Fruit fly (Drosophila melanogaster) whole organism, embryonic: Measurements from ENCODE around the gene Or22b.
A peak's percentile ranks its signal among the peaks of the same experiment; 100 is the strongest.

Source experiments
- Awh ChIP-seq: fragments of 200-800 bp; sonication (Bioruptor generic); IDR thresholded peaks from 2 replicates; pipeline ENCODE4, ENCODE4 v1.3.6; 2022; ENCODE audit warnings: missing biosample characterization, missing genetic modification characterization
- BEAF-32 ChIP-seq: fragments of 200-800 bp; sonication (Bioruptor generic); optimal IDR thresholded peaks from 3 replicates; lab custom pipeline; 2017; ENCODE audit warnings: missing biosample characterization, missing genetic modification characterization, mild to moderate bottlenecking, moderate library complexity, missing genetic modification reagents
- CG10431 ChIP-seq: fragments of 200-800 bp; sonication (Bioruptor generic); optimal IDR thresholded peaks from 3 replicates; lab custom pipeline; 2018; ENCODE audit warnings: missing biosample characterization, mild to moderate bottlenecking, missing genetic modification characterization
- CG11504 ChIP-seq: fragments of 200-800 bp; sonication (Bioruptor generic); optimal IDR thresholded peaks from 3 replicates; lab custom pipeline; 2019; ENCODE audit warnings: missing biosample characterization, mild to moderate bottlenecking, missing genetic modification characterization, moderate library complexity
- CG11695 ChIP-seq: fragments of 200-800 bp; sonication (Bioruptor generic); IDR thresholded peaks from 3 replicates; pipeline ENCODE4 v1.3.6; 2022; ENCODE audit warnings: missing biosample characterization, missing genetic modification characterization
- CG11723 ChIP-seq: fragments of 200-800 bp; sonication (Bioruptor generic); optimal IDR thresholded peaks from 2 replicates; lab custom pipeline; 2017; ENCODE audit warnings: missing biosample characterization, mild to moderate bottlenecking, missing genetic modification characterization
- CG13296 ChIP-seq: fragments of 200-800 bp; sonication (Bioruptor generic); optimal IDR thresholded peaks from 3 replicates; lab custom pipeline; 2018; ENCODE audit warnings: missing biosample characterization, mild to moderate bottlenecking, missing genetic modification characterization
- CG1602 ChIP-seq: fragments of 200-800 bp; sonication (Bioruptor generic); optimal IDR thresholded peaks from 3 replicates; lab custom pipeline; 2016; ENCODE audit warnings: missing biosample characterization, missing genetic modification characterization
- CG1603 ChIP-seq: fragments of 200-800 bp; sonication (Bioruptor generic); optimal IDR thresholded peaks from 2 replicates; lab custom pipeline; 2019; ENCODE audit warnings: missing biosample characterization, mild to moderate bottlenecking, missing genetic modification characterization, moderate library complexity
- CG17829 ChIP-seq: fragments of 200-800 bp; optimal IDR thresholded peaks from 2 replicates; lab custom pipeline; 2019; ENCODE audit warnings: missing biosample characterization, mild to moderate bottlenecking, missing genetic modification characterization, moderate library complexity
- CG18619 ChIP-seq: fragments of 200-800 bp; sonication (Bioruptor generic); optimal IDR thresholded peaks from 3 replicates; lab custom pipeline; 2017; ENCODE audit warnings: missing biosample characterization, mild to moderate bottlenecking, missing genetic modification characterization
- CG2889 ChIP-seq: fragments of 200-800 bp; sonication (Bioruptor generic); IDR thresholded peaks from 3 replicates; pipeline ENCODE4 v1.3.6; 2022; ENCODE audit warnings: missing biosample characterization, missing genetic modification characterization
- CG30403 ChIP-seq: fragments of 200-800 bp; sonication (Bioruptor generic); optimal IDR thresholded peaks from 3 replicates; lab custom pipeline; 2016; ENCODE audit warnings: missing biosample characterization, missing genetic modification characterization
- CG3065 ChIP-seq: fragments of 200-800 bp; sonication (Bioruptor generic); optimal IDR thresholded peaks from 2 replicates; lab custom pipeline; 2016; ENCODE audit warnings: missing biosample characterization, missing genetic modification characterization
- CG31388 ChIP-seq: fragments of 200-800 bp; sonication (Bioruptor generic); optimal IDR thresholded peaks from 2 replicates; lab custom pipeline; 2016; ENCODE audit warnings: missing biosample characterization, missing genetic modification characterization
- CG31441 ChIP-seq: fragments of 200-800 bp; sonication (Bioruptor generic); IDR thresholded peaks from 2 replicates; pipeline ENCODE4 v1.3.6; 2022; ENCODE audit warnings: missing biosample characterization, missing genetic modification characterization
- CG4404 ChIP-seq: fragments of 200-800 bp; sonication (Bioruptor generic); IDR thresholded peaks from 2 replicates; pipeline ENCODE4 v1.3.6; 2022; ENCODE audit warnings: missing biosample characterization, missing genetic modification characterization
- CG6175 ChIP-seq: fragments of 200-800 bp; sonication (Bioruptor generic); IDR thresholded peaks from 3 replicates; pipeline ENCODE4 v1.3.6; 2022; ENCODE audit warnings: missing biosample characterization, missing genetic modification characterization
- CG6683 ChIP-seq: fragments of 200-800 bp; sonication (Bioruptor generic); optimal IDR thresholded peaks from 2 replicates; lab custom pipeline; 2017; ENCODE audit warnings: missing biosample characterization, mild to moderate bottlenecking, missing genetic modification characterization, missing genetic modification reagents
- CG9437 ChIP-seq: fragments of 200-800 bp; sonication (Bioruptor generic); optimal IDR thresholded peaks from 2 replicates; lab custom pipeline; 2018; ENCODE audit warnings: missing biosample characterization, mild to moderate bottlenecking, missing genetic modification characterization
- CG9876 ChIP-seq: fragments of 200-800 bp; sonication (Bioruptor generic); optimal IDR thresholded peaks from 2 replicates; lab custom pipeline; 2016; ENCODE audit warnings: missing biosample characterization, missing genetic modification characterization
- Dad ChIP-seq: fragments of 200-800 bp; sonication (Bioruptor generic); optimal IDR thresholded peaks from 3 replicates; lab custom pipeline; 2016; ENCODE audit warnings: missing biosample characterization, missing genetic modification characterization
- Dbx ChIP-seq: fragments of 200-800 bp; sonication (Bioruptor generic); IDR thresholded peaks from 3 replicates; pipeline ENCODE4 v1.3.6; 2022; ENCODE audit warnings: missing biosample characterization, missing genetic modification characterization
- Dip2 ChIP-seq: fragments of 200-800 bp; sonication (Bioruptor generic); IDR thresholded peaks from 2 replicates; pipeline ENCODE4 v1.3.6; 2022; ENCODE audit warnings: missing biosample characterization, missing genetic modification characterization
- Drgx ChIP-seq: fragments of 200-800 bp; sonication (Bioruptor generic); IDR thresholded peaks from 2 replicates; pipeline ENCODE4 v1.3.6; 2022; ENCODE audit warnings: missing biosample characterization, missing genetic modification characterization
- Hmr ChIP-seq: fragments of 200-800 bp; sonication (Bioruptor generic); optimal IDR thresholded peaks from 3 replicates; lab custom pipeline; 2017; ENCODE audit warnings: mild to moderate bottlenecking, missing biosample characterization, missing genetic modification reagents, missing genetic modification characterization
- Lpt ChIP-seq: fragments of >200 bp; optimal IDR thresholded peaks from 2 replicates; lab custom pipeline; 2018; ENCODE audit warnings: missing biosample characterization, missing genetic modification characterization
- MESR4 ChIP-seq: fragments of 200-800 bp; sonication (Bioruptor generic); optimal IDR thresholded peaks from 2 replicates; lab custom pipeline; 2018; ENCODE audit warnings: missing biosample characterization, mild to moderate bottlenecking, missing genetic modification characterization, moderate library complexity
- NC2β ChIP-seq: fragments of 200-800 bp; sonication (Bioruptor generic); optimal IDR thresholded peaks from 2 replicates; lab custom pipeline; 2016; ENCODE audit warnings: missing biosample characterization, missing genetic modification characterization
- Oli ChIP-seq: fragments of 200-800 bp; sonication (Bioruptor generic); optimal IDR thresholded peaks from 2 replicates; lab custom pipeline; 2018; ENCODE audit warnings: missing biosample characterization, mild to moderate bottlenecking, missing genetic modification characterization, moderate library complexity
- Poxn ChIP-seq: fragments of 200-800 bp; sonication (Bioruptor generic); IDR thresholded peaks from 2 replicates; pipeline ENCODE4 v1.3.6; 2022; ENCODE audit warnings: missing biosample characterization, missing genetic modification characterization
- Ptx1 ChIP-seq: fragments of 200-800 bp; sonication (Bioruptor generic); IDR thresholded peaks from 2 replicates; pipeline ENCODE4 v1.3.6; 2022; ENCODE audit warnings: missing biosample characterization, missing genetic modification characterization
- ab ChIP-seq: fragments of 200-800 bp; sonication (Bioruptor generic); optimal IDR thresholded peaks from 2 replicates; lab custom pipeline; 2016; ENCODE audit warnings: missing biosample characterization, missing genetic modification characterization
- ase ChIP-seq: fragments of 200-800 bp; sonication (Bioruptor generic); IDR thresholded peaks from 3 replicates; pipeline ENCODE4 v1.3.6; 2022; ENCODE audit warnings: missing biosample characterization, missing genetic modification characterization
- bab2 ChIP-seq: fragments of 200-800 bp; sonication (Bioruptor generic); optimal IDR thresholded peaks from 2 replicates; lab custom pipeline; 2016; ENCODE audit warnings: missing biosample characterization, missing genetic modification characterization
- chn ChIP-seq: fragments of 200-800 bp; sonication (Bioruptor generic); optimal IDR thresholded peaks from 2 replicates; lab custom pipeline; 2016; ENCODE audit warnings: missing biosample characterization, missing genetic modification characterization
- en ChIP-seq: fragments of 200-800 bp; sonication (Bioruptor generic); optimal IDR thresholded peaks from 2 replicates; lab custom pipeline; 2016; ENCODE audit warnings: missing biosample characterization, missing genetic modification characterization
- eyg ChIP-seq: fragments of 200-800 bp; sonication (Bioruptor generic); optimal IDR thresholded peaks from 3 replicates; lab custom pipeline; 2016; ENCODE audit warnings: missing biosample characterization, missing genetic modification characterization
- ind ChIP-seq: fragments of 200-800 bp; sonication (Bioruptor generic); optimal IDR thresholded peaks from 3 replicates; lab custom pipeline; 2016; ENCODE audit warnings: missing biosample characterization, missing genetic modification characterization
- nau ChIP-seq: fragments of 200-800 bp; sonication (Bioruptor generic); optimal IDR thresholded peaks from 3 replicates; lab custom pipeline; 2017; ENCODE audit warnings: missing biosample characterization, mild to moderate bottlenecking, missing genetic modification characterization, missing genetic modification reagents
- onecut ChIP-seq: fragments of 200-800 bp; sonication (Bioruptor generic); IDR thresholded peaks from 2 replicates; pipeline ENCODE4 v1.3.6; 2022; ENCODE audit warnings: missing biosample characterization, missing genetic modification characterization
- phol ChIP-seq: fragments of 200-800 bp; sonication (Bioruptor generic); optimal IDR thresholded peaks from 3 replicates; lab custom pipeline; 2018; ENCODE audit warnings: missing biosample characterization, mild to moderate bottlenecking, missing genetic modification characterization, moderate library complexity
- rib ChIP-seq: fragments of 200-800 bp; sonication (Bioruptor generic); IDR thresholded peaks from 2 replicates; pipeline ENCODE4 v1.3.6; 2022; ENCODE audit warnings: missing biosample characterization, missing genetic modification characterization
- run ChIP-seq: fragments of 200-800 bp; sonication (Bioruptor generic); optimal IDR thresholded peaks from 3 replicates; lab custom pipeline; 2018; ENCODE audit warnings: missing biosample characterization, mild to moderate bottlenecking, missing genetic modification characterization
- shn ChIP-seq: fragments of 200-800 bp; sonication (Bioruptor generic); optimal IDR thresholded peaks from 3 replicates; lab custom pipeline; 2016; ENCODE audit warnings: missing biosample characterization, missing genetic modification characterization
- sr ChIP-seq: fragments of 200-800 bp; sonication (Bioruptor generic); IDR thresholded peaks from 3 replicates; pipeline ENCODE4 v1.3.6; 2022; ENCODE audit warnings: missing biosample characterization, missing genetic modification characterization
- tin ChIP-seq: fragments of 200-800 bp; sonication (Bioruptor generic); optimal IDR thresholded peaks from 3 replicates; lab custom pipeline; 2016; ENCODE audit warnings: missing biosample characterization, missing genetic modification characterization
- tll ChIP-seq, 2 experiments: fragments of 200-800 bp in 1 of 2; fragments of >200 bp in 1 of 2; sonication (Bioruptor generic) in 1 of 2; optimal IDR thresholded peaks; 2 replicates each; lab custom pipeline; 2017 to 2019; ENCODE audit warnings: missing biosample characterization in 2 of 2, missing genetic modification characterization in 2 of 2, mild to moderate bottlenecking in 1 of 2, moderate library complexity in 1 of 2
- ttk ChIP-seq: fragments of 200-800 bp; sonication (Bioruptor generic); IDR thresholded peaks from 2 replicates; pipeline ENCODE4 v2.1.2; 2022; ENCODE audit warnings: missing biosample characterization, missing genetic modification characterization
- vvl ChIP-seq: fragments of 200-800 bp; sonication (Bioruptor generic); IDR thresholded peaks from 2 replicates; pipeline ENCODE4 v1.3.6; 2022; ENCODE audit warnings: missing biosample characterization, missing genetic modification characterization
- zen2 ChIP-seq: fragments of 200-800 bp; sonication (Bioruptor generic); IDR thresholded peaks from 3 replicates; pipeline ENCODE4 v1.3.6; 2022; ENCODE audit warnings: missing biosample characterization, missing genetic modification characterization; ENCODE audit not compliant: partially characterized antibody

The Or22b gene

DNA sequence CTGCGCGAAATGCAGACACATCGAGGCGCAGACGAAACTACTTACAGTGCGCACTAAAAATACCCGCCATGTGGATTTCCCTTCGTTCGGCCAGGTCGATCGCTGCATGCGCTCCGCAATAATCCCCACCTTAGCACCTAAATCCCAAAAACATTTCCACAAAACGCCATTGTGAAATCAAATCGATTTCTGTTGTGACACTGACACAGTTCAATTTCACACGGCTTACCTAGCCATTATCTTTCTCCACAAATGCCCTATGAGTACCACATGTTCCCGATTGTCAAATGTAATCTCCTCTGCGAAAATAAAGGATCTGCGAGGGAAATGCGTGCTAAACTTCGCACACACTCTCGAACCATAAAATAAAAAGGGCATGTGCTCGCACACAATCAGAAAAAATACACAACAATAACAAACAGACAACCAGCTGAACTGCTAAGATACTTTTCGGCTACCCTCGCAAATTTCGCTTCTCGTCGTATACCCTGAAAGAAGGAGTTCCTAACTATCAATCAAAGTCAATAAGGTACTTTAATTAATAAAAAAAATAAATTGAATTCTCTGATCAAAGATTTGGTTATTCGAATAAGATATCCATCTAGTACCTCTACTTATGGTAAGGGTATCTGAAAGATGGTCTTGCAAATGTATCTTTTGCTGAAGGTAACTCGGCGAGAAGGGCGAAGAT, 36.4 kb upstream of the Or22b start (continued):
- TF ChIP-seq CG9437 (GFP tag; lab: Kevin White, UChicago) (no peak), CG11723 (no peak), Poxn (no peak), rib (GFP tag; lab: Robert Waterston, UW) (no peak), ab (GFP tag; lab: Kevin White, UChicago) (no peak), CG9876 (no peak), tin (GFP tag; lab: Kevin White, UChicago) (no peak), CG31388 (GFP tag; lab: Kevin White, UChicago) (no peak), CG4404 (peak; percentile 36), ind (GFP tag; lab: Kevin White, UChicago) (peak; percentile 53), ase (GFP tag; lab: Robert Waterston, UW) (no peak), CG6175 (no peak), Ptx1 (no peak), zen2 (GFP tag; lab: Robert Waterston, UW) (no peak), CG6683 (GFP tag; lab: Kevin White, UChicago) (no peak), run (tag; lab: Kevin White, UChicago) (no peak), CG2889 (GFP tag; lab: Robert Waterston, UW) (no peak), Awh (GFP tag; lab: Robert Waterston, UW) (no peak), ttk (peak; percentile 28; the same call in 1 of the 2 replicates), phol (tag; lab: Kevin White, UChicago) (peak; percentile 43), CG18619 (GFP tag; lab: Kevin White, UChicago) (no peak), CG1603 (tag; lab: Kevin White, UChicago) (peak; percentile 29), Oli (tag; lab: Kevin White, UChicago) (no peak), NC2β (GFP tag; lab: Kevin White, UChicago) (no peak), Drgx (GFP tag; lab: Robert Waterston, UW) (peak; percentile 82), CG1602 (GFP tag; lab: Kevin White, UChicago) (no peak), CG13296 (GFP tag; lab: Kevin White, UChicago) (no peak), CG31441 (0 out of 2 replicates have a peak, but pooled peaks have one; percentile 19), CG3065 (no peak), en (GFP tag; lab: Kevin White, UChicago) (no peak), CG11695 (GFP tag; lab: Robert Waterston, UW) (no peak), CG30403 (GFP tag; lab: Kevin White, UChicago) (no peak), MESR4 (GFP tag; lab: Kevin White, UChicago) (no peak), BEAF-32 (GFP tag; lab: Kevin White, UChicago) (no peak), shn (no peak), sr (GFP tag; lab: Robert Waterston, UW) (no peak), Hmr (no peak), vvl (0 out of 2 replicates have a peak, but pooled peaks have one; percentile 25), Lpt (no peak), Dad (GFP tag; lab: Kevin White, UChicago) (no peak), CG10431 (GFP tag; lab: Kevin White, UChicago) (no peak), Dip2 (no peak), CG17829 (tag; lab: Kevin White, UChicago) (no peak), eyg (GFP tag; lab: Kevin White, UChicago) (no peak), Dbx (GFP tag; lab: Robert Waterston, UW) (no peak), tll (GFP tag; optimal IDR thresholded peaks at IDR 0.05; lab: Kevin White, UChicago) (peak in 1 of 2 experiments; percentile 9), CG11504 (tag; lab: Kevin White, UChicago) (no peak), chn (no peak), nau (GFP tag; lab: Kevin White, UChicago) (no peak), bab2 (no peak), onecut (no peak)
